Worm (Caenorhabditis elegans) whole organism, L4 larva: Measurements from ENCODE around the gene fbxl-1.

Source experiments
- F37D6.2 ChIP-seq: sonication (generic microtip); optimal IDR thresholded peaks from 2 replicates; lab custom pipeline; 2016; ENCODE audit warnings: mild to moderate bottlenecking, missing genetic modification characterization, missing compliant biosample characterization
- T20F7.1 ChIP-seq: fragments of 200-800 bp; sonication (Bioruptor generic); optimal IDR thresholded peaks from 2 replicates; lab custom pipeline; 2018; ENCODE audit warnings: mild to moderate bottlenecking, missing genetic modification characterization, missing compliant biosample characterization
- ZK546.5 ChIP-seq, 2 experiments: sonication (generic microtip); optimal IDR thresholded peaks; 2 replicates each; lab custom pipeline; 2017; ENCODE audit warnings: missing biosample characterization in 2 of 2, missing genetic modification characterization in 2 of 2
- aha-1 ChIP-seq: fragments of 150-350 bp; peaks from one replicate; lab custom pipeline; 2014; ENCODE audit warnings: missing biosample characterization, missing genetic modification characterization
- arid-1 ChIP-seq: fragments of 200-800 bp; sonication (Bioruptor generic); conservative IDR thresholded peaks from 2 replicates; pipeline ENCODE4 v1.3.6; 2022; ENCODE audit warnings: missing genetic modification reagents, missing genetic modification characterization, missing compliant biosample characterization
- ceh-62 ChIP-seq: sonication (generic microtip); optimal IDR thresholded peaks from 2 replicates; lab custom pipeline; 2017; ENCODE audit warnings: missing biosample characterization, missing genetic modification characterization
- ces-1 ChIP-seq: fragments of 150-350 bp; sonication (generic microtip); optimal IDR thresholded peaks from 4 replicates; lab custom pipeline; 2014; ENCODE audit warnings: missing biosample characterization, missing genetic modification reagents, missing genetic modification characterization
- ctbp-1 ChIP-seq: fragments of 200-800 bp; sonication (Bioruptor generic); IDR thresholded peaks from 2 replicates; pipeline ENCODE4 v1.3.6; 2022; ENCODE audit warnings: missing genetic modification reagents, missing genetic modification characterization, missing compliant biosample characterization
- daf-16 ChIP-seq, 3 experiments: sonication (generic microtip); optimal IDR thresholded peaks; 2 replicates each; lab custom pipeline; 2016 to 2017; ENCODE audit warnings: missing genetic modification characterization in 3 of 3, missing genetic modification reagents in 3 of 3, mild to moderate bottlenecking in 2 of 3, missing compliant biosample characterization in 2 of 3, missing biosample characterization in 1 of 3, moderate library complexity in 1 of 3
- hif-1 ChIP-seq, 2 experiments: sonication (generic microtip); optimal IDR thresholded peaks; 2 replicates each; lab custom pipeline; 2016 to 2017; ENCODE audit warnings: missing compliant biosample characterization in 2 of 2, missing genetic modification characterization in 2 of 2, missing genetic modification reagents in 2 of 2, missing genotype in 2 of 2, mild to moderate bottlenecking in 1 of 2
- hlh-11 ChIP-seq: fragments of 200-800 bp; sonication (Bioruptor generic); optimal IDR thresholded peaks from 2 replicates; lab custom pipeline; 2018; ENCODE audit warnings: mild to moderate bottlenecking, missing genetic modification characterization, missing compliant biosample characterization
- hlh-30 ChIP-seq: sonication (generic microtip); optimal IDR thresholded peaks from 2 replicates; lab custom pipeline; 2017; ENCODE audit warnings: antibody characterized with exemption, mild to moderate bottlenecking, missing genetic modification characterization, missing compliant biosample characterization; ENCODE audit not compliant: insufficient read depth
- hmg-1.1 ChIP-seq: fragments of 200-800 bp; sonication (Bioruptor generic); IDR thresholded peaks from 2 replicates; pipeline ENCODE4 v1.3.6; 2022; ENCODE audit warnings: missing genetic modification reagents, missing genetic modification characterization, missing compliant biosample characterization
- lin-13 ChIP-seq: fragments of 150-350 bp; optimal IDR thresholded peaks from 2 replicates; lab custom pipeline; 2014; ENCODE audit warnings: missing biosample characterization, missing genetic modification reagents, missing genetic modification characterization
- lin-15B ChIP-seq: fragments of 150-350 bp; sonication (generic microtip); optimal IDR thresholded peaks from 3 replicates; lab custom pipeline; 2014; ENCODE audit warnings: missing biosample characterization, missing genetic modification characterization
- lin-29 ChIP-seq: fragments of 200-800 bp; sonication (Bioruptor generic); IDR thresholded peaks from 2 replicates; pipeline ENCODE4 v1.3.6; 2022; ENCODE audit warnings: missing genetic modification reagents, missing genetic modification characterization, missing compliant biosample characterization
- lin-38 ChIP-seq: fragments of 200-800 bp; sonication (Bioruptor generic); IDR thresholded peaks from 2 replicates; pipeline ENCODE4 v1.3.6; 2022; ENCODE audit warnings: missing genetic modification reagents, missing genetic modification characterization, missing compliant biosample characterization
- lir-3 ChIP-seq: sonication (generic microtip); optimal IDR thresholded peaks from 2 replicates; lab custom pipeline; 2016; ENCODE audit warnings: mild to moderate bottlenecking, missing genetic modification characterization, missing compliant biosample characterization
- madf-9 ChIP-seq: fragments of 200-800 bp; sonication (Bioruptor generic); conservative IDR thresholded peaks from 2 replicates; pipeline ENCODE4 v1.3.6; 2022; ENCODE audit warnings: missing genetic modification reagents, missing genetic modification characterization, missing compliant biosample characterization
- mdt-29 ChIP-seq: fragments of 200-800 bp; sonication (Bioruptor generic); IDR thresholded peaks from 2 replicates; pipeline ENCODE4 v1.3.6; 2022; ENCODE audit warnings: missing genetic modification reagents, missing genetic modification characterization, missing compliant biosample characterization
- mep-1 ChIP-seq: fragments of 150-350 bp; sonication (generic microtip); optimal IDR thresholded peaks from 3 replicates; lab custom pipeline; 2014; ENCODE audit warnings: missing biosample characterization, missing genetic modification characterization
- nhr-237 ChIP-seq: sonication (generic microtip); optimal IDR thresholded peaks from 2 replicates; lab custom pipeline; 2017; ENCODE audit warnings: missing biosample characterization, missing genetic modification characterization
- nhr-25 ChIP-seq: sonication (generic microtip); optimal IDR thresholded peaks from 2 replicates; lab custom pipeline; 2017; ENCODE audit warnings: missing genetic modification characterization, mild to moderate bottlenecking, missing compliant biosample characterization, antibody characterized with exemption, moderate library complexity, borderline replicate concordance; ENCODE audit not compliant: insufficient read depth
- nhr-41 ChIP-seq: fragments of 200-800 bp; sonication (Bioruptor generic); IDR thresholded peaks from 2 replicates; pipeline ENCODE4 v1.3.6; 2022; ENCODE audit warnings: missing genetic modification reagents, missing genetic modification characterization, missing compliant biosample characterization
- nhr-48 ChIP-seq: sonication (generic microtip); optimal IDR thresholded peaks from 2 replicates; lab custom pipeline; 2016; ENCODE audit warnings: mild to moderate bottlenecking, missing genetic modification characterization, missing compliant biosample characterization
- nhr-77 ChIP-seq: fragments of 150-350 bp; optimal IDR thresholded peaks from 2 replicates; lab custom pipeline; 2014; ENCODE audit warnings: missing biosample characterization, missing genetic modification characterization
- pha-4 ChIP-seq, 2 experiments: fragments of 150-350 bp in 1 of 2; fragments of 200-800 bp in 1 of 2; sonication (Bioruptor generic) in 1 of 2; IDR thresholded peaks in 1 of 2; optimal IDR thresholded peaks in 1 of 2; 2 replicates each; pipeline versions ENCODE4 v1.3.6 to Lab custom; 2014 to 2022; ENCODE audit warnings: missing genetic modification characterization in 2 of 2, missing genetic modification reagents in 2 of 2, missing biosample characterization in 1 of 2, missing compliant biosample characterization in 1 of 2
- php-3 ChIP-seq: fragments of 200-800 bp; sonication (Bioruptor generic); IDR thresholded peaks from 2 replicates; pipeline ENCODE4 v1.3.6; 2022; ENCODE audit warnings: missing genetic modification reagents, missing genetic modification characterization, missing compliant biosample characterization
- pqm-1 ChIP-seq: sonication (generic microtip); optimal IDR thresholded peaks from 2 replicates; lab custom pipeline; 2017; ENCODE audit warnings: missing biosample characterization, missing genetic modification characterization
- saeg-2 ChIP-seq: fragments of 200-800 bp; sonication (Bioruptor generic); IDR thresholded peaks from 2 replicates; pipeline ENCODE4 v1.3.6; 2022; ENCODE audit warnings: missing genetic modification reagents, missing genetic modification characterization, missing compliant biosample characterization
- sdz-12 ChIP-seq: fragments of 200-800 bp; sonication (Bioruptor generic); optimal IDR thresholded peaks from 2 replicates; lab custom pipeline; 2018; ENCODE audit warnings: mild to moderate bottlenecking, missing genetic modification characterization, missing compliant biosample characterization
- set-16 ChIP-seq: fragments of 200-800 bp; sonication (Bioruptor generic); IDR thresholded peaks from 2 replicates; pipeline ENCODE4 v1.3.6; 2022; ENCODE audit warnings: missing genetic modification reagents, missing genetic modification characterization, missing compliant biosample characterization
- skn-1 ChIP-seq: fragments of 150-350 bp; optimal IDR thresholded peaks from 2 replicates; lab custom pipeline; 2014; ENCODE audit warnings: missing biosample characterization, missing genetic modification characterization
- snpc-1.2 ChIP-seq: fragments of 200-800 bp; sonication (Bioruptor generic); IDR thresholded peaks from 2 replicates; pipeline ENCODE4 v1.3.6; 2022; ENCODE audit warnings: missing genetic modification reagents, missing genetic modification characterization, missing compliant biosample characterization
- snpc-4 ChIP-seq: fragments of 150-350 bp; optimal IDR thresholded peaks from 2 replicates; lab custom pipeline; 2014; ENCODE audit warnings: missing biosample characterization, missing genetic modification characterization
- tag-97 ChIP-seq: fragments of 200-800 bp; sonication (Bioruptor generic); IDR thresholded peaks from 2 replicates; pipeline ENCODE4 v1.3.6; 2022; ENCODE audit warnings: missing genetic modification characterization, missing compliant biosample characterization
- vab-7 ChIP-seq: fragments of 200-800 bp; sonication (Bioruptor generic); IDR thresholded peaks from 2 replicates; pipeline ENCODE4 v1.3.6; 2022; ENCODE audit warnings: missing genetic modification reagents, missing genetic modification characterization, missing compliant biosample characterization
- zip-11 ChIP-seq: fragments of 200-800 bp; sonication (Bioruptor generic); IDR thresholded peaks from 2 replicates; pipeline ENCODE4 v1.3.6; 2022; ENCODE audit warnings: missing genetic modification characterization, missing compliant biosample characterization
- ztf-7 ChIP-seq: fragments of 150-350 bp; optimal IDR thresholded peaks from 2 replicates; lab custom pipeline; 2014; ENCODE audit warnings: missing biosample characterization, missing genetic modification characterization

Gene fbxl-1

DNA sequence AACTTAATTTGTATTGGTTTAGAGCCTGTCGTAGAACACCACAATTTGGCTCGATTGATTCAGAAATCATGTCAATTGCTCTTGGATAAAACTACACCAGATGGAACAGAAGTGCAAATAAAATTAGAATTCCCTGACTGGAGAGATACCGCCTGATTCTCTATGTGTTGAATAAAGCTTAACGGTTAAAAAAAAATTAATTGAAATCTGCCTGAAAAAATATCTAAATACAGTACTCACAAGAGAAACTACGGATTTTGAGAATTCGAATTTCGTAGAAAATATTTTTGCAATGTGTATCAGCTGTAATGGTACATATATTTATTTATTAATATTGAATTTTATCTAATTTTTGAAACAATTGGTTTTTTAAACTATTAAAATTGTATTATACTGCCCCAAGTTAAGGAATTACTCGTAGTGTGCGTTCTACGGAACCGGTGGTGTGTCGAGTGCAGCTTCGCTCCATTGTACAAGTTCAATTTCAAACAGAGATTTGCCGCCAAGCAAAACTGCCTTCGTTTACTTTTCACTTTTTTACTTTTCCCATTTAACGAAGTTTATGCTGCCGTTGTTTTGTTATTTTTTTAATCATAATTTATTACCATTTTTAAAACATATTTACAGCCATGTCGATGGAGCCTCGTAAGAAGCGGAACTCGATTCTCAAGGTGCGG lies 22.5 kb downstream of the fbxl-1 start, which contains the start of gene knl-1 (continued):
- TF ChIP-seq snpc-4 (no peak), ces-1 (no peak), nhr-237 (no peak), pha-4 (GFP tag; IDR thresholded peaks at IDR 0.05; lab: Robert Waterston, UW) (no peak), pha-4 (tag; optimal IDR thresholded peaks at IDR 0.05; lab: Kevin White, UChicago) (peak; percentile 85), snpc-1.2 (no peak), mep-1 (tag; lab: Kevin White, UChicago) (no peak), lir-3 (tag; lab: Kevin White, UChicago) (no peak), aha-1 (tag; lab: Kevin White, UChicago) (peak; percentile 84), zip-11 (no peak), saeg-2 (GFP tag; lab: Robert Waterston, UW) (no peak), nhr-77 (tag; lab: Kevin White, UChicago) (peak; percentile 14), ZK546.5 (tag; optimal IDR thresholded peaks at IDR 0.05; lab: Kevin White, UChicago) (no peak), php-3 (GFP tag; lab: Robert Waterston, UW) (no peak), lin-13 (GFP tag; lab: Kevin White, UChicago) (peak; percentile 69), nhr-41 (GFP tag; lab: Robert Waterston, UW) (no peak), hif-1 (tag; optimal IDR thresholded peaks at IDR 0.05; lab: Kevin White, UChicago) (peak in 1 of 2 experiments; percentile 69), hlh-30 (tag; lab: Kevin White, UChicago) (no peak), lin-29 (GFP tag; lab: Robert Waterston, UW) (no peak), skn-1 (tag; lab: Kevin White, UChicago) (no peak), nhr-48 (tag; lab: Kevin White, UChicago) (no peak), ctbp-1 (GFP tag; lab: Robert Waterston, UW) (no peak), hlh-11 (tag; lab: Kevin White, UChicago) (no peak), T20F7.1 (no peak), daf-16 (GFP tag; optimal IDR thresholded peaks at IDR 0.05; lab: Kevin White, UChicago) (no peak), daf-16 (tag; optimal IDR thresholded peaks at IDR 0.05; lab: Kevin White, UChicago) (no peak), set-16 (GFP tag; lab: Robert Waterston, UW) (no peak), pqm-1 (tag; lab: Kevin White, UChicago) (no peak), vab-7 (peak; percentile 34; the same call in 1 of the 2 replicates), mdt-29 (GFP tag; lab: Robert Waterston, UW) (no peak), F37D6.2 (no peak), sdz-12 (GFP tag; lab: Kevin White, UChicago) (no peak), madf-9 (GFP tag; lab: Robert Waterston, UW) (no peak)

DNA sequence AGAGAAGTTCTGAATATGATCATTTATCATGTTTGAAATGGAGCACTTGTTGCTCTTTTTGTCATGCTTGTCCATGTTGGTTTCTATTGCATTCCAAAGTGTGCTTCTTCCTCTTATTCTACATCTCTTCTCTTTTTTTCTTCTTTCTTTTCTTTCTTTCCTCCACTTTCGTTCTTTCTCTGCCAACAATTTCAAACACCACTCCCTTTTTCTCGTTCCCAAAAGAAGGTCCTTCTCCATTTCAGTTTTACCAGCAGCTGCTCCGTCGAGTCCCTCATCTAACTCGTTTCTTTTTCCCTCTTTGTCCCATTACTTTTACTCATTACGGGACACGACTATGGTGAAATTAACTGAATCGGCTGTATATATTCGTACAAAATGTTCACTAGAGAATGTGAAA lies 27.3 kb downstream of the fbxl-1 start, which contains the start of gene F09G8.5:
F09G8.5 (plus strand) TSS at position 38 of the 400 bp plus-strand sequence.
- TF ChIP-seq snpc-4, result no peak
- no peak for TF ChIP-seq ztf-7 (tag; lab: Kevin White, UChicago)

DNA sequence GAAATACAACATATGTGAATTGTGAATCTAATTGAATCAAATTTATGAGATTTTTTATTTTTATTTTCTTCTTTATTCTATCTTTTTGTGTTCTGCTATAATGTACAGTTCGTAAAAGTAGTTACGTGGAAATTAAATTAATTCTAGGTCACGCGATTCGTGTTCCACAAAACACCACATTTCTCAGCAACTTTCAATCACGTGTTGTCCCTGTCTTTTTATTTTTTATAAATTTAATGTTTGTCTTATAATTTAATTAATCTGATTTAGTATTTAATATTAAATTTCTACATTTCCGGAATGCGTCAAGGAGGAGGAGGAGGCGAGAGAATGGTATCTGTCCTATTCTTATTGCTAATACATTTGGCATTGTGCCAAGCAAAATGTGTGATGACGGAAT lies 30.4 kb downstream of the fbxl-1 start, which contains the start of gene ncr-2:
ncr-2 (plus strand) TSS at position 301 of the 400 bp plus-strand sequence.
- no peak for TF ChIP-seq snpc-4
- no peak for TF ChIP-seq lin-15B (tag; lab: Kevin White, UChicago)
- TF ChIP-seq tag-97, result no peak
- no peak for TF ChIP-seq ceh-62
- TF ChIP-seq vab-7, result no peak
- no peak for TF ChIP-seq lin-38 (GFP tag; lab: Robert Waterston, UW)
- TF ChIP-seq arid-1 (GFP tag; lab: Robert Waterston, UW), result no peak
- no peak for TF ChIP-seq nhr-25 (tag; lab: Kevin White, UChicago)
- no peak for TF ChIP-seq hmg-1.1 (GFP tag; lab: Robert Waterston, UW)
